Worm (Caenorhabditis elegans) whole organism, early embryonic: ENCODE measurements around the gene fog-2.

Experiments
- B0310.2 ChIP-seq: sonication (generic microtip); optimal IDR thresholded peaks from 2 replicates; lab custom pipeline; 2016; ENCODE audit warnings: mild to moderate bottlenecking, missing genetic modification characterization, missing compliant biosample characterization
- ama-1 ChIP-seq: fragments of 150-350 bp; optimal IDR thresholded peaks from 2 replicates; lab custom pipeline; 2014
- hmbx-1 ChIP-seq: sonication (generic microtip); optimal IDR thresholded peaks from 2 replicates; lab custom pipeline; 2016; ENCODE audit warnings: mild to moderate bottlenecking, missing genetic modification characterization, missing compliant biosample characterization
- pes-1 ChIP-seq: fragments of 200-800 bp; sonication (Bioruptor generic); IDR thresholded peaks from 2 replicates; pipeline ENCODE4 v1.3.6; 2022; ENCODE audit warnings: missing genetic modification reagents, missing genetic modification characterization, missing compliant biosample characterization
- scrt-1 ChIP-seq: fragments of 200-800 bp; sonication (Bioruptor generic); IDR thresholded peaks from 2 replicates; pipeline ENCODE4 v1.3.6; 2022; ENCODE audit warnings: missing genetic modification characterization, missing compliant biosample characterization
- tbx-37 ChIP-seq: fragments of 200-800 bp; sonication (Bioruptor generic); conservative IDR thresholded peaks from 2 replicates; pipeline ENCODE4 v1.3.6; 2022; ENCODE audit warnings: missing genetic modification reagents, missing genetic modification characterization, missing compliant biosample characterization
- tra-4 ChIP-seq: sonication (generic microtip); optimal IDR thresholded peaks from 2 replicates; lab custom pipeline; 2017; ENCODE audit warnings: missing genetic modification characterization, missing compliant biosample characterization

ce11 chrV:20215197-20215596 lies 16.1 kb downstream of the fog-2 start, which contains the start of gene Y113G7B.11:
- TF ChIP-seq pes-1 (GFP tag; lab: Robert Waterston, UW) (no peak), tbx-37 (GFP tag; lab: Robert Waterston, UW) (no peak), ama-1 (no peak), B0310.2 (tag; lab: Kevin White, UChicago) (no peak), scrt-1 (GFP tag; lab: Robert Waterston, UW) (no peak), hmbx-1 (tag; lab: Kevin White, UChicago) (no peak), tra-4 (tag; lab: Kevin White, UChicago) (no peak)
